Fruit fly (Drosophila melanogaster) whole organism, embryonic: ENCODE results near the gene CG3740.
A peak's percentile ranks its signal among the peaks of the same experiment; 100 is the strongest.

Experiments
- Antp ChIP-seq: fragments of 200-800 bp; sonication (Bioruptor generic); optimal IDR thresholded peaks from 3 replicates; lab custom pipeline; 2016; ENCODE audit warnings: missing biosample characterization, missing genetic modification characterization
- Atf3 ChIP-seq: fragments of 200-800 bp; sonication (Bioruptor generic); optimal IDR thresholded peaks from 3 replicates; lab custom pipeline; 2016; ENCODE audit warnings: missing biosample characterization, missing genetic modification characterization
- BEAF-32 ChIP-seq: fragments of 200-800 bp; sonication (Bioruptor generic); optimal IDR thresholded peaks from 3 replicates; lab custom pipeline; 2017; ENCODE audit warnings: missing biosample characterization, missing genetic modification characterization, mild to moderate bottlenecking, moderate library complexity, missing genetic modification reagents
- Bgb ChIP-seq: fragments of 200-800 bp; sonication (Bioruptor generic); IDR thresholded peaks from 2 replicates; pipeline ENCODE4 v1.3.6; 2022; ENCODE audit warnings: missing biosample characterization, missing genetic modification characterization; ENCODE audit not compliant: partially characterized antibody
- Blimp-1 ChIP-seq: fragments of 200-800 bp; sonication (Bioruptor generic); optimal IDR thresholded peaks from 3 replicates; lab custom pipeline; 2018; ENCODE audit warnings: missing biosample characterization, missing genetic modification characterization, mild to moderate bottlenecking, moderate library complexity, missing genetic modification reagents
- CG10147 ChIP-seq: fragments of 200-800 bp; sonication (Bioruptor generic); optimal IDR thresholded peaks from 2 replicates; lab custom pipeline; 2019; ENCODE audit warnings: missing biosample characterization, mild to moderate bottlenecking, missing genetic modification characterization, moderate library complexity
- CG10267 ChIP-seq: fragments of 200-800 bp; sonication (Bioruptor generic); optimal IDR thresholded peaks from 2 replicates; lab custom pipeline; 2018; ENCODE audit warnings: missing biosample characterization, mild to moderate bottlenecking, missing genetic modification characterization, moderate library complexity
- CG11723 ChIP-seq: fragments of 200-800 bp; sonication (Bioruptor generic); optimal IDR thresholded peaks from 2 replicates; lab custom pipeline; 2017; ENCODE audit warnings: missing biosample characterization, mild to moderate bottlenecking, missing genetic modification characterization
- CG12071 ChIP-seq: fragments of 200-800 bp; sonication (Bioruptor generic); optimal IDR thresholded peaks from 3 replicates; lab custom pipeline; 2018; ENCODE audit warnings: missing biosample characterization, mild to moderate bottlenecking, missing genetic modification characterization
- CG15011 ChIP-seq: fragments of 200-800 bp; sonication (Bioruptor generic); optimal IDR thresholded peaks from 3 replicates; lab custom pipeline; 2018; ENCODE audit warnings: missing biosample characterization, mild to moderate bottlenecking, missing genetic modification characterization
- CG1602 ChIP-seq: fragments of 200-800 bp; sonication (Bioruptor generic); optimal IDR thresholded peaks from 3 replicates; lab custom pipeline; 2016; ENCODE audit warnings: missing biosample characterization, missing genetic modification characterization
- CG17186 ChIP-seq: fragments of 200-800 bp; sonication (Bioruptor generic); optimal IDR thresholded peaks from 3 replicates; lab custom pipeline; 2017; ENCODE audit warnings: missing biosample characterization, missing genetic modification reagents, missing genetic modification characterization
- CG17568 ChIP-seq: fragments of 200-800 bp; sonication (Bioruptor generic); optimal IDR thresholded peaks from 2 replicates; lab custom pipeline; 2018; ENCODE audit warnings: missing biosample characterization, mild to moderate bottlenecking, missing genetic modification characterization, moderate library complexity
- CG17802 ChIP-seq: fragments of 200-800 bp; sonication (Bioruptor generic); optimal IDR thresholded peaks from 2 replicates; lab custom pipeline; 2018; ENCODE audit warnings: missing biosample characterization, mild to moderate bottlenecking, missing genetic modification characterization, moderate library complexity
- CG3847 ChIP-seq: fragments of 200-800 bp; sonication (Bioruptor generic); IDR thresholded peaks from 2 replicates; pipeline ENCODE4 v1.3.6; 2022; ENCODE audit warnings: missing biosample characterization, missing genetic modification characterization
- CG4360 ChIP-seq: fragments of 200-800 bp; sonication (Bioruptor generic); IDR thresholded peaks from 2 replicates; pipeline ENCODE4 v1.3.6; 2022; ENCODE audit warnings: missing biosample characterization, missing genetic modification characterization
- CG4854 ChIP-seq: fragments of 200-800 bp; sonication (Bioruptor generic); optimal IDR thresholded peaks from 2 replicates; lab custom pipeline; 2016; ENCODE audit warnings: missing biosample characterization, missing genetic modification characterization, inconsistent platforms
- CG5245 ChIP-seq: fragments of 200-800 bp; sonication (Bioruptor generic); optimal IDR thresholded peaks from 3 replicates; lab custom pipeline; 2016; ENCODE audit warnings: missing biosample characterization, missing genetic modification characterization
- CG6654 ChIP-seq: fragments of 200-800 bp; sonication (Bioruptor generic); optimal IDR thresholded peaks from 2 replicates; lab custom pipeline; 2017; ENCODE audit warnings: missing biosample characterization, mild to moderate bottlenecking, missing genetic modification characterization
- CG9215 ChIP-seq: fragments of 200-800 bp; sonication (Bioruptor generic); IDR thresholded peaks from 2 replicates; pipeline ENCODE4 v1.3.6; 2022; ENCODE audit warnings: missing biosample characterization, missing genetic modification characterization
- CG9437 ChIP-seq: fragments of 200-800 bp; sonication (Bioruptor generic); optimal IDR thresholded peaks from 2 replicates; lab custom pipeline; 2018; ENCODE audit warnings: missing biosample characterization, mild to moderate bottlenecking, missing genetic modification characterization
- Camta ChIP-seq: fragments of 200-800 bp; sonication (Bioruptor generic); optimal IDR thresholded peaks from 2 replicates; lab custom pipeline; 2016; ENCODE audit warnings: missing biosample characterization, missing genetic modification characterization
- HLH54F ChIP-seq: fragments of 200-800 bp; sonication (Bioruptor generic); optimal IDR thresholded peaks from 3 replicates; lab custom pipeline; 2016; ENCODE audit warnings: missing biosample characterization, missing genetic modification characterization
- HmgD ChIP-seq: fragments of 200-800 bp; sonication (Bioruptor generic); optimal IDR thresholded peaks from 3 replicates; lab custom pipeline; 2016; ENCODE audit warnings: missing biosample characterization, missing genetic modification characterization
- HmgZ ChIP-seq: fragments of 200-800 bp; sonication (Bioruptor generic); optimal IDR thresholded peaks from 2 replicates; lab custom pipeline; 2018; ENCODE audit warnings: missing biosample characterization, mild to moderate bottlenecking, missing genetic modification characterization
- Kr ChIP-seq: fragments of 200-800 bp; sonication (Bioruptor generic); optimal IDR thresholded peaks from 2 replicates; lab custom pipeline; 2017; ENCODE audit warnings: missing biosample characterization, mild to moderate bottlenecking, missing genetic modification characterization
- Lim3 ChIP-seq: fragments of 200-800 bp; sonication (Bioruptor generic); IDR thresholded peaks from 2 replicates; pipeline ENCODE4 v1.3.6; 2022; ENCODE audit warnings: missing biosample characterization, missing genetic modification characterization
- MBD-R2 ChIP-seq: fragments of 200-800 bp; sonication (Bioruptor generic); IDR thresholded peaks from 2 replicates; pipeline ENCODE4 v1.3.6; 2022; ENCODE audit warnings: missing biosample characterization, missing genetic modification characterization
- Med ChIP-seq: fragments of 200-800 bp; sonication (Bioruptor generic); peaks from one replicate; lab custom pipeline; 2016; ENCODE audit warnings: missing biosample characterization, missing genetic modification characterization, mild to moderate bottlenecking, inconsistent platforms, moderate library complexity
- Meics ChIP-seq: fragments of 200-800 bp; sonication (Bioruptor generic); optimal IDR thresholded peaks from 2 replicates; lab custom pipeline; 2017; ENCODE audit warnings: missing biosample characterization, mild to moderate bottlenecking, missing genetic modification characterization
- Opbp ChIP-seq: fragments of 200-800 bp; sonication (Bioruptor generic); IDR thresholded peaks from 3 replicates; pipeline ENCODE4 v1.3.6; 2022; ENCODE audit warnings: missing biosample characterization, missing genetic modification characterization; ENCODE audit not compliant: partially characterized antibody
- Stat92E ChIP-seq, 3 experiments: fragments of >200 bp in 2 of 3; fragments of 200-800 bp in 1 of 3; sonication (Bioruptor generic) in 1 of 3; optimal IDR thresholded peaks; 2 replicates each; lab custom pipeline; 2017 to 2019; ENCODE audit warnings: missing biosample characterization in 3 of 3, missing genetic modification characterization in 3 of 3, mild to moderate bottlenecking in 1 of 3, moderate library complexity in 1 of 3
- Tbp ChIP-seq: fragments of >200 bp; optimal IDR thresholded peaks from 2 replicates; lab custom pipeline; 2018; ENCODE audit warnings: missing biosample characterization, missing genetic modification characterization
- bcd ChIP-seq: fragments of 200-800 bp; sonication (Bioruptor generic); optimal IDR thresholded peaks from 2 replicates; lab custom pipeline; 2017; ENCODE audit warnings: missing biosample characterization, mild to moderate bottlenecking, missing genetic modification characterization
- btn ChIP-seq: fragments of 200-800 bp; sonication (Bioruptor generic); optimal IDR thresholded peaks from 2 replicates; lab custom pipeline; 2016; ENCODE audit warnings: missing biosample characterization, missing genetic modification characterization
- chinmo ChIP-seq: fragments of 200-800 bp; sonication (Bioruptor generic); IDR thresholded peaks from 4 replicates; pipeline ENCODE4 v1.3.6; 2022; ENCODE audit warnings: missing biosample characterization, missing genetic modification characterization; ENCODE audit not compliant: partially characterized antibody
- dm ChIP-seq: fragments of 200-800 bp; sonication (Bioruptor generic); optimal IDR thresholded peaks from 3 replicates; lab custom pipeline; 2016; ENCODE audit warnings: missing biosample characterization, missing genetic modification characterization
- gcm ChIP-seq: fragments of 200-800 bp; sonication (Bioruptor generic); optimal IDR thresholded peaks from 2 replicates; lab custom pipeline; 2019; ENCODE audit warnings: missing biosample characterization, mild to moderate bottlenecking, missing genetic modification characterization, moderate library complexity
- insv ChIP-seq, 2 experiments: fragments of 200-800 bp; sonication (Bioruptor generic); optimal IDR thresholded peaks; 3 replicates each; lab custom pipeline; 2016 to 2018; ENCODE audit warnings: missing biosample characterization in 2 of 2, missing genetic modification characterization in 2 of 2
- kni ChIP-seq: fragments of 200-800 bp; sonication (Bioruptor generic); optimal IDR thresholded peaks from 3 replicates; lab custom pipeline; 2017; ENCODE audit warnings: mild to moderate bottlenecking, missing biosample characterization, missing genetic modification reagents, missing genetic modification characterization
- nerfin-1 ChIP-seq: fragments of 200-800 bp; sonication (Bioruptor generic); optimal IDR thresholded peaks from 3 replicates; lab custom pipeline; 2019; ENCODE audit warnings: missing biosample characterization, mild to moderate bottlenecking, missing genetic modification characterization, moderate library complexity
- odd ChIP-seq: fragments of 200-800 bp; sonication (Bioruptor generic); optimal IDR thresholded peaks from 2 replicates; lab custom pipeline; 2017; ENCODE audit warnings: missing biosample characterization, mild to moderate bottlenecking, missing genetic modification characterization
- pho ChIP-seq: fragments of 200-800 bp; sonication (Bioruptor generic); optimal IDR thresholded peaks from 2 replicates; lab custom pipeline; 2016; ENCODE audit warnings: missing biosample characterization, missing genetic modification characterization
- prd ChIP-seq, 3 experiments: fragments of >200 bp in 2 of 3; fragments of 200-800 bp in 1 of 3; sonication (Bioruptor generic) in 1 of 3; optimal IDR thresholded peaks in 2 of 3; IDR thresholded peaks in 1 of 3; 2 replicates in 2 of 3; 3 replicates in 1 of 3; pipeline versions ENCODE4 v1.3.6 to Lab custom; 2017 to 2022; ENCODE audit warnings: missing biosample characterization in 1 of 3, missing genetic modification characterization in 1 of 3
- pum ChIP-seq: fragments of 200-800 bp; sonication (Bioruptor generic); optimal IDR thresholded peaks from 2 replicates; lab custom pipeline; 2016; ENCODE audit warnings: missing biosample characterization, missing genetic modification characterization
- tx ChIP-seq: fragments of 200-800 bp; sonication (Bioruptor generic); optimal IDR thresholded peaks from 2 replicates; lab custom pipeline; 2016; ENCODE audit warnings: missing biosample characterization, missing genetic modification characterization
- z ChIP-seq: fragments of 200-800 bp; sonication (Bioruptor generic); IDR thresholded peaks from 3 replicates; pipeline ENCODE4 v1.3.6; 2022; ENCODE audit warnings: missing biosample characterization, missing genetic modification characterization

Gene CG3740

DNA sequence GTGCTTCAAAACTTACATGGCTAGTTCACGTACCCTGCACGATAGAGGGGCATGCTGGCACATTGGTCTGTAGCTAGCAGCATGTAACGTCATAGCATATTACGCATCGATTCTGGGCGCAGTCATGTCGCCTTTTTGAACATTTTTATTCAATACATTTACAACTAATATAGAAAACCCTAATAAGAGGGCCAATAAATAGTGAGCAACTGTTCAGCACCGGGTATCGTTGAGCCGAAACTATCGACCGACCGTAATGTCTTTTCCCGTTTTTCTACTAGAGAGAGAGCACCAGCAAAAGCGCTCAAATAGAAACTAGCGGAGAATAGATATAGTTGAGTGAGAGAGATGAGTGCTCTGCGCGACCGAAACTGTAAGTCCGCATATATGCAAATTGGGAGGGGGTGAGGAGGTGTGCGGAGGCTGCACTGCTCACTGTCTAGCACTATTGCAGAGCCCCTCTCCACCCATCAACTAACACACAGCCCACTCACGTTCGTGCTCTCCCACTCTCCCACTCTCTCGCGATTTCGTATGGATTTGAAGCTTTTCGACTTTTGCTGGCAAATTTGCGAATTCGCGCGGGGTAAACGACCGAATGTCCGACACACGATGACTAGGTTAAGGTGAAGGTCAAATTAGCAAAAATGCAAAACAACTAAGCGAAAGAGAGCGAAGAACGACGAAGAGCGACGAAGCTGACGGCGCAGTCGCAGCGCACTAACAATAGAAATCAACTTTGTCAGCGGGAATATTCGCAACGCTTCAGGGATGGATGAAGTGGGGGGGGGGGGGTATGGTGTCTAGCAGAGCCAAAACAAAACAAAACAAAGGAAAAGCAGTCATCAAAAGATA is 50.1 kb downstream of the CG3740 start (continued):
- TF ChIP-seq CG15011 (GFP tag; lab: Kevin White, UChicago) (peak; percentile 14), Blimp-1 (GFP tag; lab: Kevin White, UChicago) (peak; percentile 61), pho (peak; percentile 85), HmgD (peak; percentile 52), CG17802 (peak; percentile 21), dm (GFP tag; lab: Kevin White, UChicago) (peak; percentile 61), Kr (GFP tag; lab: Kevin White, UChicago) (no peak), Opbp (no peak), CG10147 (GFP tag; lab: Kevin White, UChicago) (peak; percentile 66), insv (GFP tag; optimal IDR thresholded peaks at IDR 0.05; lab: Kevin White, UChicago) (no peak), CG4854 (GFP tag; lab: Kevin White, UChicago) (no peak), kni (GFP tag; lab: Kevin White, UChicago) (no peak), CG4360 (GFP tag; lab: Robert Waterston, UW) (no peak), CG12071 (GFP tag; lab: Kevin White, UChicago) (peak; percentile 73), bcd (GFP tag; lab: Kevin White, UChicago) (peak; percentile 87), Stat92E (GFP tag; optimal IDR thresholded peaks at IDR 0.05; lab: Kevin White, UChicago) (no peak), tx (peak; percentile 73), CG9215 (GFP tag; lab: Robert Waterston, UW) (peak; percentile 87), Atf3 (peak; percentile 70), MBD-R2 (GFP tag; lab: Robert Waterston, UW) (peak; percentile 59), nerfin-1 (peak; percentile 26), CG6654 (GFP tag; lab: Kevin White, UChicago) (peak; percentile 31), CG10267 (tag; lab: Kevin White, UChicago) (no peak), odd (GFP tag; lab: Kevin White, UChicago) (peak; percentile 56), Antp (GFP tag; lab: Kevin White, UChicago) (peak; percentile 84), BEAF-32 (GFP tag; lab: Kevin White, UChicago) (no peak), CG5245 (GFP tag; lab: Kevin White, UChicago) (peak; percentile 50), CG1602 (GFP tag; lab: Kevin White, UChicago) (peak; percentile 76), CG9437 (GFP tag; lab: Kevin White, UChicago) (peak; percentile 59), HLH54F (peak; percentile 90), HmgZ (tag; lab: Kevin White, UChicago) (peak; percentile 75), chinmo (GFP tag; lab: Robert Waterston, UW) (peak; percentile 82; the same call in 3 of the 4 replicates), Meics (GFP tag; lab: Kevin White, UChicago) (peak; percentile 80), z (GFP tag; lab: Robert Waterston, UW) (peak; percentile 96), Bgb (GFP tag; lab: Robert Waterston, UW) (no peak; the same call in 1 of the 2 replicates), Camta (GFP tag; lab: Kevin White, UChicago) (peak; percentile 74), prd (optimal IDR thresholded peaks at IDR 0.05; lab: Kevin White, UChicago) (no peak), prd (GFP tag; IDR thresholded peaks at IDR 0.05; lab: Robert Waterston, UW) (peak; percentile 90), CG17568 (GFP tag; lab: Kevin White, UChicago) (no peak), CG11723 (GFP tag; lab: Kevin White, UChicago) (peak; percentile 27), Tbp (no peak), gcm (no peak), CG3847 (GFP tag; lab: Robert Waterston, UW) (peak; percentile 82), btn (GFP tag; lab: Kevin White, UChicago) (peak; percentile 46), CG17186 (no peak), pum (GFP tag; lab: Kevin White, UChicago) (peak; percentile 80), Med (peak; percentile 98), Lim3 (GFP tag; lab: Robert Waterston, UW) (peak; percentile 32; the same call in 1 of the 2 replicates)
